Worm (Caenorhabditis elegans): ENCODE data around the gene T21H3.1.

Gene T21H3.1

DNA sequence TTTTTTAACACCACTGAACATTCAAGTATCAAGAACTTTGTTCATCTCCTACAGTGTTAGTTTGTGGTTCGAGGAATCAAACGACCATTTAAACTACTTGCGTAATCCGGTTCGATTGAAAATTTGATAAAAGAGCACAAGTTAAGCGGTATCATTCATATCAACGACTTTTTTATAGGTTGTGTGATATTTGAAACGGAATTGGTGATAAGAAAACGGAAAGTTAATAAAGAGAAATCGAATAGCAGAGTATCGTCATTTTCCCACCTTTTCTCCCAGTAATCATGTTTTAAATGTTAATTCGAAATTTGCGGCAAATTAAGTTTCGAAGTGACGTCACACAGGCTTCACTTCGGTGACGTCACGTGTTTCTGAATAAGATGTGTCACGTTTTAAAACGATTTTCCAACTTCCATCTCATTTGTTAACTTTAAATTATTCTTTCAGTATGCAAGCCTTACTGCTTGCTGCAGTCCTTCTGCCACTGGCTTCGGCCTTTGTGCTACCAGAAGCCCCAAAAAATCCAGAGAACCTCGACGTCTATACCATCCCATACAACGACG lies at the start of gene T21H3.1:
T21H3.1 (plus strand) TSS at position 448 of the 563 bp plus-strand sequence.
- no peak for TF ChIP-seq unc-62 (GFP tag; optimal IDR thresholded peaks at IDR 0.05)

DNA sequence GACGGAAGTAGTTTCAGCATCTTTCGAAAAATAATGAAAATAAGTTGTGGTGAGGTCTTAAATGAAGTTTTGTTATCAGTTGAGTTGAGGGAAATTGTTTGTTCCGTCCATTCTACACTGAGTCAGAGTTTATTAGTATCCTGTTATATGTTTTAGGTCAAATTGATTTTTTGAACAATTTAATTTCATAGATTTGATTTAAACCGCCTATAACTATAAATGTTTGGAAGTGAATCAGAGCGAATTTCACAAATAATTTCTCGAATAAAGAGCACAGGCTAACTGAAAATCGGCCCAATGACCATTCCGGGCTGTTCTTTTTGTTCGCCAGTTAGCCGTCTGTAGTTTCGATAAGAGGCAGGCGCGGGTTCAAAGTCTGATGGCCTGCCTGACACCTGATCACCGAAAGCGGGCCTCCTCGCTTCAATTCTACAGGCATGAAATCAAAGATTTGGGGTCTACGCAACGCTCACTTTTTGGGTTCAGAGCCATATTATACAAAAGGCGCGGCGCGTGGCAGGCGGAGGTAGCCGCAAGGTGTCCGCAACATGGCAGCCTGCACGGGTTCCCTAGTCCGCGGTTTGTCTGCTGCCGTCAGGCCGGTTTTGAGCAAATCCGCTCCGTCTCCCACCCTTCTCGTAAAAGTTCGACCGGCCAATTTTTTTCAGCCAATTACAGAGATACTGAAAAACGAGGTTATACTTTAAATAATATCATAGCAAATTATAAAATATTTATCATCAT lies 44.5 kb upstream of the T21H3.1 start, which contains the start of gene W07B8.4:
W07B8.4 (minus strand) TSS at position 51 of the 744 bp plus-strand sequence.
- no peak for TF ChIP-seq unc-62 (GFP tag; optimal IDR thresholded peaks at IDR 0.05)

DNA sequence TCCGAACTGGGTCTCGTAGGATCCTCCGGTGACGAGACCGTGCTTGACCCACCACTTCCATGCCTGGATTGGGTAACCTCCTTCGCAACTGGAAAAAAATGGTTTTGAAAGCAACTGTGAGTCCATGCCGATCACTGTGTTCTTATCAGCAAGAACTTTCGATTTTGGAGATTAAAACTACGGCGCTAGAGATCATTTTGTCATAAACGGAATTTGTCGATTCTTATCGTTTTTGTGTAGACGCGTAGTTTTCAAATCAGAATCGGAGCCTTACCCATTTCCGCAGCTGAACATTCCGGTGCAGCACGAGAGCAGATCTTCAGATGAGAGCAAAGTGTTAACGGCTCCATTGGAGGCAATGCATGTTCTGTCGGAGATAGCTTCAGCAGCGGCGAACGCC lies 43.3 kb upstream of the T21H3.1 start:
- TF ChIP-seq unc-62 (GFP tag; optimal IDR thresholded peaks at IDR 0.05), result no peak

DNA sequence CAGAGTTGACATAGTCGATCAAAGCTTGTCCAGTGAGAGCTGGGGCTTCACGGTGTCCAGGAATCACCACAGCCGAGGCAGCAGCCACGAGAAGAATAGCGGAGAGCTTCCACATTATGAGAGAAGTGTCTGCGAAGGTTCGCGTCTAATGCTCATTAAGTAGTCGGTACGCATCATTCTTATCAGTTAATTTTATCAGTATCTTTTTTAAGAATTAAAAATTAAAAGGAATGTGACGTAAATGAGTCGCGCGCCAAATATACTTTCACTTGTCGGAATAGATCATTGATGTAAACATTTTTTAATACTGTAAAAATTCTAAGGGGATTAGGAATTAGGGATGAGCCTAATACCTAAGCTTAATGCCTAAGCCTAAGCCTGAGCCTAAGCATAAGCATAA lies 42.7 kb upstream of the T21H3.1 start, which contains the start of gene cpr-5:
cpr-5 (minus strand) TSS at position 197 of the 400 bp plus-strand sequence.
- TF ChIP-seq unc-62 (GFP tag; optimal IDR thresholded peaks at IDR 0.05), result no peak

DNA sequence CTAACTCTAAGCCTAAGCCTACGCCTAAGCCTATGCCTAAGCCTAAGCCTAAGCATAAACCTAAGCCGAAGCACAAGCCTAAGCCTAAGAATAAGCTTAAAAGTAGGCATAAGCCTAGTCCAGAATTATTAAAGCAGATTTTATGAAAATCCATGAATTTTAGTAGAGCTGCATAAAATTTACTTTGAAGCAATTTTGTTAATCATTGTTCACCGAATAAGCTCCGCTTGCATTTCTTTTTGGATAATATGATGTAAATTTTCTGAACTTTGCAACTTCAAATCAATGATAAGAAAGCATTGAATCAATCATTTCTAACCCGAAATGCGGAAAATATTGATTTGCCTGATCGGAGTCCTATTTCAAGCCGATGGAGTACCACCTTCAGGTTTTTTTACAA lies 42.2 kb upstream of the T21H3.1 start, which contains the start of gene cpr-8:
cpr-8 (plus strand) TSS at position 301 of the 400 bp plus-strand sequence.
- TF ChIP-seq unc-62 (GFP tag; optimal IDR thresholded peaks at IDR 0.05), result no peak

DNA sequence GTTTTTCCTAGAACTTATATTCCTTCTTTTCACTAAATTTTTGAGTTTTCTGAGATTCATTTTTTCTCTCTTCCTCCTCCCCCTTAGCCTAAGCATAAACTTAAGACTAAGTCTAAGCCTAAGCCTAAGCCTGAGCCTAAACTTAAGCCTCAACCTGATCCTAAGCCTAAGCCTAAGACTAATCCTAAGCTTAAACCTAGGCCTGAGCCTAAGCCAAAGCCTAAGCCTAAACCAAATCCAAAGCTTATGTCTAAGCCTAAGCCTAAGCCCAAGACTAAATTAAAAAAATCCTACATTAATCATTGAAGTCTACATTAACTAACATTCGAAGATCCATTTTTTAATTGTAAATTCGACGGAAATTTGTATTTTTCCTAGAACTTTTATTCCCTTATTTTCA lies 35.7 kb upstream of the T21H3.1 start:
- TF ChIP-seq unc-62 (GFP tag; optimal IDR thresholded peaks at IDR 0.05), result no peak

DNA sequence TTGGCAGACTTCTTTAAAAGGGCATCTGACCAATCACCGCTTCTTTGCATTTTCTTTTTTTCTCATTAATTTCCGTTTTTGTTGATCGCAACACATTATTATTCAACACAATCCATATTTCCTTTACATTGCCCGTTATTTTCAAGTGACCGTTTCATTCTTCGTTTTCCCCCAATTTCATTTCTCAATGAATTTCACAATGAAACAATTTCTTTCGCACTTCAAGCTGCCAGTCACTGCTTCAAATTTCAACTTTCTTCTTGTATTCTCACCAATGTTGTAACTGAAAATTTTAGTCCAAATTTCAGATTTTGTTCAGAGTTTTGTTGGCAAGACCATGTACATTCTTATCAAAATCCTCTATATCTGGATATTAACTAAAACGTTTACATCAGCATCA lies 35.1 kb upstream of the T21H3.1 start, which contains the start of gene cutl-22:
cutl-22 (plus strand) TSS at position 301 of the 400 bp plus-strand sequence.
- no peak for TF ChIP-seq unc-62 (GFP tag; optimal IDR thresholded peaks at IDR 0.05)

DNA sequence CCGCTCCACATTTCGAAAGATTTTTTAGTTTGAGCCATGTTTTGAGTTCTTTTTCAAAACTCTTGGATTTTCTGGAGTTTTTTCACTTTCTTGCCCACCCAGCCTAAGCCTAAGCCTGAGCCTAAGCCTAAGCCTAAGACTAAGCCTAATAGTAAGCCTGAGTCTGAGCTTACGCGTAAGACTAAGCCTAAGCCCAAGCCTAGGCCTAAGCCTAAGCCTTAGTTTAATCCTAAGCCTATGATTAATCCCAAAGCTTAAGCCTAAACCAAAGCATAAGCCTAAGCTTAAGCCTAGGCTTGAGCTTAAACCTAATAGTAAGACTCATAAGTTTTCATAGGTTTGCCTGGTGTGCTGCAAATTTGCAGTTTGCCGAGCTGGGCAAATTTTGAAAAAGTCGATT lies 34.3 kb upstream of the T21H3.1 start:
- TF ChIP-seq unc-62 (GFP tag; optimal IDR thresholded peaks at IDR 0.05), result no peak

DNA sequence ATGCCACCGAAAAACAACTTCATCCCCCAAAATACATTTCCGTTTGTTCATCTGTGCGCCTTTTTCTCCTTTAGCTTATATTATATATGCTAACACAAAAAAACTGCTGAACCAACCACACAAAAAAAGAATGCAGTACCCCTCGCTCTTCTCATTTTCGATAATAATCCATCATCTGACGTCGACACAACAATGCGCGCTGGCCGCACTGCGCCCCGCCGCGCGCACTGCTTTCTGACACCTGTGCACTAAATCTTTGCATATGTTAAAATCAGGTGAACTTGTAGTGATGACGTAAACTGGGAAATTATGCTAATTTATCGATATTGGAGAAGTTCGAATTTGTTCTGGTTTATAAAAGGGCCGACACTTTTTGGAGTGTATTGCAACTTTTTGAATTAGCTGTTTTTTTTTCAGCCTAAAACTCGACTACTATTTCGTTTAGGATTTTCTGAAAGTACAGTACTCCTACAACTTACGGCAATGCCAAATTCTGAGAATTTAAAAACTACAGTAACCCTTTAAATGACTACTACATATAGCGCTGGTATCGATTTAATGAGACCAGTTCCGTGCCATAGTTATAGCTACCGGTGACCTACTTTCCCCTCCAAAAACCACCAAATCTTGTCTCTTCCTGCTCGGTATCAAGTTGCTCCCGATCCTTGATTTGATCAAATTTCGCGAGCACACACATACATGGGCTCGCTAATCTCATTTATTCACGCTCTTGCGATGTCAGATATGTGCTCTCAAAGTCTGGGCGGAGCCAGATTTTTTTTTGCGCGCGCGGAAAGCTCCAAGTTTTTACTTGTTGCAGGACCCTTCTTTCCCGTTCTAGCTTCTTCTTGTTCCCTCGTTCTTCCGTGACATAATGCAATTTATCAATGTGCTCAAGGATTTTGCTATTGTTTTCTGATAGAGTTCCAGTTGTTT lies 26.5 kb upstream of the T21H3.1 start:
- no peak for TF ChIP-seq unc-62 (GFP tag; optimal IDR thresholded peaks at IDR 0.05)

DNA sequence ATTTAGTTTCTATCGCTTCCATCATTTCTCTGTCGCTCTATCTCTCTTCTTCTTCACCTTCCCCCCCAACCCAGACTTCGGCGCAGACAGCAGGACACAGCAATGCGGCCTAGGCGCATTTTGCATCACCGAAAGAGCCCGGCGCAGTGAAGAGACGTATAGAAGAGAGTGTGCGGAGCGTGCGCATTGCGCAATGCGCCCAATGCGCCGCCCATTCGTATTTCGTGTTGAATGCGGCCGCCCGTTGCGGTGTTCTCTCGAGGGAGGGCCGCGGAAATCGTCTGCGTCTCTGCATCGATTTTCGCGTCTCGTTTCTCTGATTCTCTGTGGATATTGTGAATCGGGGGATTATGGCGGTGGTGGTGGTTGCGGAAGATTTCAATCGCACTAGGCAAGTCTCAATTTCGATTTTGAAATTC lies 25.2 kb upstream of the T21H3.1 start:
- TF ChIP-seq unc-62 (GFP tag; optimal IDR thresholded peaks at IDR 0.05), result no peak

DNA sequence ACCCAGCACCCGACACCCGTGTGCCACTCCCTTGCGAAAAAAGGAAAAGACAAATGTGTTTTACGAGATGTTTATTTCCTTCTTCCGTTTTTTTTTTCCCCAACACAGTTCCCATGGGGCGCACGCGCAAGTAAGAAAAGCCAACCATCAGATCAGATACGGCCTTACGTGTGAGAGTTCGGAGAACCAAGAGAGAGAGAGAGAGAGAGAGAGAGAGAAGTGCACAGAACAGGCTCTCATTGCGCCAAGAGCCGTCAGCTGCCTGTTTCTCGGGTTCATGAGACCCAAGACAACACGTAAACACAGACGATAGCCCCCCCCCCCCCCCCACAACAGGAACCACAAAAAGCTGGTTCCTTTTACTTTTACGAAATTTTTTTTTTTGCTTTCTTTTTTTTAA lies 24.7 kb upstream of the T21H3.1 start:
- TF ChIP-seq unc-62 (GFP tag; optimal IDR thresholded peaks at IDR 0.05), result no peak

DNA sequence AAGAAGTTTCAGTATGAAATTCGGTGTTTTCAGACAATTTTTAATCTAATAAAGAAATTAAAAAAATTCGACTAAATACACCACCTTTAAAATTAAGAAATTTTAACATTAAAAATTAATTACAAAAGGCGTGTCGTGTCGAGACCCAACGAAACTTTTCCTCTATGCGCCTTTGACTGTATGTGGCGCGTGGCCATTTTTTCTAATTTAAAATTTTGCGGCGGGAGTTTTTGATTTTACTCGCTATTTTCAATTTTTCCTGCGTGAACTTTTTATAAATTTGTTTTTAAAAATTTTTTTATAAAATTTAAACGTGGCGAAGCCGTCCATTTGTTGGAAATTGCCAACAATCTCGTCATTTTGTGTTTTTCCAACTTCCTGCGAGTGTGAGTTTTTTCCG lies 23.8 kb upstream of the T21H3.1 start:
- TF ChIP-seq unc-62 (GFP tag; optimal IDR thresholded peaks at IDR 0.05), result no peak

DNA sequence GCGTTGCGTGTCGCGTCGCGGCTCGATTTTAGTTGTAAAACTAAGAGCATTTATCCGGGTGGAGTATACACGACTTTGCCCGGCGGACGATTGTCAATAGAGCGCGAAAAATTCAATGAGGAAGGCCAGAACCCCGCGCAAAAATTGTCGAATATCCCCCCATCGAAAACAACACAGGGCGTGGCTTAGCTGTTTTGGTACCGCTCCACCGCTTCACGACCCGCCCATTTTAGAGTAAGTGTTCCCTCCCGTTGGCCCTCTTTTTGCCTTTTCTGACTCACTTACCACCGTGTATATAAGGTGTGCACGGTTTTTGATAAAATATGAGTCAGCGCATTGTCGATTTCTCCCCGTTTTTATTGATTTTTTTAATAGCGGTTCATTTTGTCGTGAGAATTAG lies 23.1 kb upstream of the T21H3.1 start:
- no peak for TF ChIP-seq unc-62 (GFP tag; optimal IDR thresholded peaks at IDR 0.05)

DNA sequence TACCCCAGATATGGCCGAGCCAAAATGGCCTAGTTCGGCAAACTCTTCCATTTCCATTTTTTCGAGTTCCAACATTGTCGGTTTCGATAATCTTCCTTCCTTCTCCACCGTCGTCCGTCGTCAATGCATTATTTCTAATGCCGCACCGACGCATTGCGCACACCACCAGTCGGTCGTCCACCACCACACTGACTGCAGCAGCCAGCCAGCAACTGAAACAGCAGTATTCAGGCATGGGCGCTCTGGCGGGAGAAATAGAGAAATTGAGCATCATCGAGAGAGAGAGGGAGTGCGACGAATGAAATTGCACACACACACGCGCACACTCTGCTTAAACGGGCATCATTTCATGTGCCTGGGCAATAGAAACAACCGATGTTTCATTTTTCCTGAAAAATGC lies 22.6 kb upstream of the T21H3.1 start:
- no peak for TF ChIP-seq unc-62 (GFP tag; optimal IDR thresholded peaks at IDR 0.05)

DNA sequence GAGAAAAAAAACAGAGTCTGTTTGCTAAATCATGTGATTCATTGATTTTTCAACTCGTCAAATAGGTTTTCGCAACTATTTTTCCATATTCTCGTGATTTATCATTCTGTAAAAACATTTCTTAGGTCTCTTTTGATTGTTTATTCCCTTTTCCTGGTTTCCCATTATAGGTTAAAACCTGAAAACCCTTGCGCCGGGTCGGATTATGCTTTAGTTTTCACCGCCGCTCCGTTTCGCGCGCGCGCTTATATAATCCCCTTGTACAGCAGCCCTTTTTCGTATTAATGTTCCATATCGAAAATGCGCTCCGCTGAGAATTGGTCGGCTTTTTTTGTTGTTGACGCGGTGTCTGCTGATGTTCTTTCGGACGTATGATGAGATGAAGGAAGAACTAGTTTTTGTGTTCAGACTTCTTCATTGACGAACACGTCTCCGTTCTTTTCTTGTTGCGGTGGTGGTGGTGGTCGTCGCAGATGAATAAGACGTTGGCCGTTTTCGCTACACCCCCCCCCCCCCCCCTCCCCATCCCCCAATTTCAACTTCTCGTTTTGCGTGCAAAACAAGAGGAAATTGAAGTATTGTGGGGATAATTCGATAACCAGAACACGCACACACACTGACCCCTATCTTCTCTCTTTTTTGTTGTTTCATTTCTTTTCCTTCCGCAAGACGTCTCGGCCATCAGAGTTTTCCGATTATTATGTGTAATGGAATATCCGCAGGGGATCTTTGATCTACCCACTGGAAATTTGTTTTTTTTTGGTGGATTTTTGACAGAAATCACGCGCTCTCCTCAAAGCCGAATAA lies 21.8 kb upstream of the T21H3.1 start:
- TF ChIP-seq unc-62 (GFP tag; optimal IDR thresholded peaks at IDR 0.05), result no peak

Measured in whole organism, dauer.